Fruit fly (Drosophila melanogaster): ENCODE measurements around the gene Nrd1.

Gene Nrd1

DNA sequence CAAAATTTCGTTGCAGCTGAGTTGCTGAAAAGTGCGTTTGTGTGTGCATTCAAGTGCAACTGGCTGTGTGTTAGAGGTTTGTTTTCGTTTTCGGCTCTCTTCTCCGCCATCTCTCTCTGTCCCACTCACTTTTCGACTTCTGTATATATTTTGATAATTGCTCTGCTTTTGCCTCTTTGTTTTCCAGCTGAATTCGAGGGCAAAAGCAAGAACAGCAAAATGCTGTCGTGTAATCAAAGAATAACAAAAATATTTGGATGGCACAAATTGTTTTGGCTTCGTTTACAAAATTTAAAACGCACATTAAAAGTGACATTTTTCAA, 50.0 kb downstream of the Nrd1 start:
- TF ChIP-seq Hr83 (GFP tag; optimal IDR thresholded peaks at IDR 0.05; ENCODE audit: poor library complexity, severe bottlenecking) (no peak), Rel (GFP tag; optimal IDR thresholded peaks at IDR 0.05) (peak; percentile 18), Rel (tag; optimal IDR thresholded peaks at IDR 0.05) (no peak), dl (GFP tag; optimal IDR thresholded peaks at IDR 0.05; ENCODE audit: insufficient read depth in 1 of 2, partially characterized antibody in 2 of 2) (peak; percentile 7 to 56), Dif (GFP tag; optimal IDR thresholded peaks at IDR 0.05; ENCODE audit: partially characterized antibody) (peak; percentile 70), Vsx2 (GFP tag; optimal IDR thresholded peaks at IDR 0.05; ENCODE audit: partially characterized antibody) (no peak), psq (GFP tag; optimal IDR thresholded peaks at IDR 0.05) (peak; percentile 1), brk (GFP tag; optimal IDR thresholded peaks at IDR 0.05) (peak; percentile 22)

DNA sequence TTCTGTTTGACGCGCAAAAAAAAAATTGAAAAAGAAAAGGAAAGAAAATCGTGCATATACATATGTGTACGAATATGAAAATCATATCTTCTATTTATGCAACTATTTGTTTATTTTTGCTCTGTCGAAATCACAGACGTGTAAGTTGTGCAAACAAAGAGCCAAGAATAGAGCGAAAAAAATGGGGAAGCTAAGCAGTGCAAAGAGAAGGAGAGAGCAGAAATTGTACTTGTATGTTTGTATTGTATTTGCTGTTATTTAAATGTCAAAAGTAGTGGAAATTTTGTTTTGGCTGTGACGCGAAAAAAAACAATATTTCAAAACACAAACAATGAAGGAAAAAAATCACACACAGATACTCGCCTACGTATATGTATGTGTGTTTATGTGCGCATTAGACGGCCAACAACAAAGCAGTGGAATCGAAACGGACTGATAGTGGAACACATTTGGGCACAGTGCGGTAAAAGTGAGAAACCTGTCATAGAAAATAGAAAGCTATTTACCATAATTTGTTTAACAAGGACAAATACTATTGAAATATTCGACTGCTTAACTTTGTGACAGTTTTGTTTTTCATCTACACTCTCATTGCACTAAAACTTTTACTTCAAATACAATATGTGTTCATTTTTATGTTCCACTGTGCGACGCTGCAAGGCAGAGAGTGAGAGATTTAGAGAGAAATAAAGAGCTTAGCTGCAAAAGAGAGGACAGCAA, 50.5 kb downstream of the Nrd1 start:
- TF ChIP-seq usp (GFP tag; optimal IDR thresholded peaks at IDR 0.05) = no peak
- peak; percentile 96 for TF ChIP-seq fru (GFP tag; optimal IDR thresholded peaks at IDR 0.05)
- no peak for TF ChIP-seq lola (GFP tag; optimal IDR thresholded peaks at IDR 0.05)
- no peak for TF ChIP-seq jim (GFP tag; optimal IDR thresholded peaks at IDR 0.05)
- TF ChIP-seq psq (GFP tag; optimal IDR thresholded peaks at IDR 0.05) = peak; percentile 92
- peak; percentile 42 for TF ChIP-seq dsf (GFP tag; optimal IDR thresholded peaks at IDR 0.05; ENCODE audit: borderline replicate concordance)
- TF ChIP-seq woc (GFP tag; optimal IDR thresholded peaks at IDR 0.05) = peak; percentile 93
- TF ChIP-seq sage (GFP tag; optimal IDR thresholded peaks at IDR 0.05) = peak; percentile 80
- TF ChIP-seq h (GFP tag; optimal IDR thresholded peaks at IDR 0.05) = peak; percentile 96
- TF ChIP-seq Hr83 (GFP tag; optimal IDR thresholded peaks at IDR 0.05; ENCODE audit: poor library complexity, severe bottlenecking) = no peak
- peak; percentile 89 for TF ChIP-seq HLH106 (tag; optimal IDR thresholded peaks at IDR 0.05)
- no peak for TF ChIP-seq Hr78 (GFP tag; optimal IDR thresholded peaks at IDR 0.05)
- TF ChIP-seq br (GFP tag; optimal IDR thresholded peaks at IDR 0.05) = peak; percentile 92
- TF ChIP-seq ey (GFP tag; optimal IDR thresholded peaks at IDR 0.05) = peak; percentile 96
- TF ChIP-seq foxo (GFP tag; optimal IDR thresholded peaks at IDR 0.05) = peak; percentile 75 to 96
- TF ChIP-seq dl (GFP tag; optimal IDR thresholded peaks at IDR 0.05; ENCODE audit: insufficient read depth in 1 of 2, partially characterized antibody in 2 of 2) = no peak
- peak; percentile 97 for TF ChIP-seq rgr (GFP tag; optimal IDR thresholded peaks at IDR 0.05)
- peak; percentile 72 for TF ChIP-seq CG9705 (GFP tag; optimal IDR thresholded peaks at IDR 0.05)
- peak; percentile 89 for TF ChIP-seq brk (GFP tag; optimal IDR thresholded peaks at IDR 0.05)
- peak; percentile 92 for TF ChIP-seq Hnf4 (GFP tag; optimal IDR thresholded peaks at IDR 0.05)
- TF ChIP-seq dmrt93B (GFP tag; optimal IDR thresholded peaks at IDR 0.05) = peak; percentile 72
- no peak for TF ChIP-seq Vsx2 (GFP tag; optimal IDR thresholded peaks at IDR 0.05; ENCODE audit: partially characterized antibody)
- TF ChIP-seq GATAd (GFP tag; optimal IDR thresholded peaks at IDR 0.05) = peak; percentile 27
- peak; percentile 91 for TF ChIP-seq Sp1 (GFP tag; optimal IDR thresholded peaks at IDR 0.05)
- TF ChIP-seq pan (optimal IDR thresholded peaks at IDR 0.05) = no peak
- peak; percentile 57 for TF ChIP-seq Mio (GFP tag; optimal IDR thresholded peaks at IDR 0.05)
- TF ChIP-seq CG32264 (GFP tag; optimal IDR thresholded peaks at IDR 0.05) = peak; percentile 83
- TF ChIP-seq Jra (GFP tag; optimal IDR thresholded peaks at IDR 0.05) = peak; percentile 67
- no peak for TF ChIP-seq N (GFP tag; optimal IDR thresholded peaks at IDR 0.05)
- TF ChIP-seq OdsH (GFP tag; optimal IDR thresholded peaks at IDR 0.05) = peak; percentile 93
- peak; percentile 85 for TF ChIP-seq Rel (GFP tag; optimal IDR thresholded peaks at IDR 0.05)
- TF ChIP-seq Rel (tag; optimal IDR thresholded peaks at IDR 0.05) = peak; percentile 63
- no peak for TF ChIP-seq Myc (optimal IDR thresholded peaks at IDR 0.05)
- peak; percentile 93 for TF ChIP-seq sv (GFP tag; optimal IDR thresholded peaks at IDR 0.05)
- TF ChIP-seq Dfd (GFP tag; optimal IDR thresholded peaks at IDR 0.05) = no peak
- TF ChIP-seq Dif (GFP tag; optimal IDR thresholded peaks at IDR 0.05; ENCODE audit: partially characterized antibody) = no peak
- TF ChIP-seq CrebA (GFP tag; optimal IDR thresholded peaks at IDR 0.05; ENCODE audit: borderline replicate concordance) = peak; percentile 78
- peak; percentile 81 for TF ChIP-seq tai (GFP tag; optimal IDR thresholded peaks at IDR 0.05)
- no peak for TF ChIP-seq Abd-B (GFP tag; optimal IDR thresholded peaks at IDR 0.05)

Data from whole organism, wandering third instar larva.